Worm (Caenorhabditis elegans) whole organism, L4/young adult: Measurements from ENCODE around the gene ric-3.

ENCODE experiments used
- W03F9.2 ChIP-seq: fragments of 150-350 bp; optimal IDR thresholded peaks from 2 replicates; lab custom pipeline; 2014; ENCODE audit warnings: missing biosample characterization, missing genetic modification characterization
- dao-5 ChIP-seq: sonication (generic microtip); optimal IDR thresholded peaks from 2 replicates; lab custom pipeline; 2016; ENCODE audit warnings: missing genotype, missing genetic modification characterization, moderate library complexity, missing compliant biosample characterization
- him-1 ChIP-seq: sonication (generic microtip); optimal IDR thresholded peaks from 2 replicates; lab custom pipeline; 2016; ENCODE audit warnings: missing genotype, missing genetic modification reagents, missing genetic modification characterization, missing compliant biosample characterization

- TF ChIP-seq him-1 (tag; lab: Kevin White, UChicago) = no peak
- TF ChIP-seq dao-5 (tag; lab: Kevin White, UChicago) = no peak
- TF ChIP-seq W03F9.2 (tag; lab: Kevin White, UChicago) = no peak
Measured at ce11 chrIV:7800338-7800737, 17.7 kb upstream of the ric-3 start.
